Worm (Caenorhabditis elegans): ENCODE data around the gene wdr-54.

- TF ChIP-seq ztf-23 (GFP tag; IDR thresholded peaks at IDR 0.05) (no peak), klf-2 (GFP tag; conservative IDR thresholded peaks at IDR 0.05) (no peak), med-1 (GFP tag; optimal IDR thresholded peaks at IDR 0.05; ENCODE audit: insufficient read depth) (no peak), ztf-29 (GFP tag; IDR thresholded peaks at IDR 0.05) (no peak)
Measured at ce11 chrX:828603-829002, at the start of gene wdr-54.
